Fruit fly (Drosophila melanogaster) whole organism, prepupa: ENCODE measurements around the gene snu.

ENCODE experiments used
- Blimp-1 ChIP-seq: fragments of 200-800 bp; sonication (Bioruptor generic); optimal IDR thresholded peaks from 3 replicates; lab custom pipeline; 2017; ENCODE audit warnings: missing biosample characterization, missing genetic modification characterization, mild to moderate bottlenecking, moderate library complexity, missing genetic modification reagents
- CG10631 ChIP-seq: fragments of 200-800 bp; sonication (Bioruptor generic); optimal IDR thresholded peaks from 2 replicates; lab custom pipeline; 2016; ENCODE audit warnings: missing biosample characterization, missing genetic modification characterization
- CG10669 ChIP-seq: fragments of 200-800 bp; sonication (Bioruptor generic); optimal IDR thresholded peaks from 3 replicates; lab custom pipeline; 2018; ENCODE audit warnings: missing biosample characterization, mild to moderate bottlenecking, missing genetic modification characterization, moderate library complexity
- CG11294 ChIP-seq: fragments of 200-800 bp; sonication (Bioruptor generic); IDR thresholded peaks from 2 replicates; pipeline ENCODE4 v1.3.6; 2022; ENCODE audit warnings: missing biosample characterization, missing genetic modification characterization
- CG11762 ChIP-seq: fragments of 200-800 bp; sonication (Bioruptor generic); optimal IDR thresholded peaks from 3 replicates; lab custom pipeline; 2016; ENCODE audit warnings: missing biosample characterization, missing genetic modification characterization; ENCODE audit not compliant: insufficient read depth
- CG11902 ChIP-seq: fragments of 200-800 bp; sonication (Bioruptor generic); optimal IDR thresholded peaks from 3 replicates; lab custom pipeline; 2016; ENCODE audit warnings: missing biosample characterization, missing genetic modification characterization
- CG15336 ChIP-seq: fragments of 200-800 bp; sonication (Bioruptor generic); IDR thresholded peaks from 2 replicates; pipeline ENCODE4 v1.3.6; 2022; ENCODE audit warnings: missing biosample characterization, missing genetic modification characterization
- CG1621 ChIP-seq: fragments of 200-800 bp; sonication (Bioruptor generic); optimal IDR thresholded peaks from 3 replicates; lab custom pipeline; 2018; ENCODE audit warnings: missing biosample characterization, mild to moderate bottlenecking, missing genetic modification characterization
- CG16779 ChIP-seq: fragments of 200-800 bp; sonication (Bioruptor generic); optimal IDR thresholded peaks from 3 replicates; lab custom pipeline; 2017; ENCODE audit warnings: missing biosample characterization, mild to moderate bottlenecking, missing genetic modification characterization
- CG3032 ChIP-seq: fragments of 200-800 bp; optimal IDR thresholded peaks from 2 replicates; lab custom pipeline; 2019; ENCODE audit warnings: missing biosample characterization, mild to moderate bottlenecking, missing genetic modification characterization, moderate library complexity
- CG31627 ChIP-seq: fragments of 200-800 bp; sonication (Bioruptor generic); optimal IDR thresholded peaks from 3 replicates; lab custom pipeline; 2016; ENCODE audit warnings: missing biosample characterization, missing genetic modification characterization
- CG32006 ChIP-seq: fragments of 200-800 bp; sonication (Bioruptor generic); optimal IDR thresholded peaks from 3 replicates; lab custom pipeline; 2017; ENCODE audit warnings: missing biosample characterization, mild to moderate bottlenecking, missing genetic modification characterization
- CG34406 ChIP-seq: fragments of 200-800 bp; sonication (Bioruptor generic); optimal IDR thresholded peaks from 3 replicates; lab custom pipeline; 2016; ENCODE audit warnings: missing biosample characterization, missing genetic modification characterization
- CG3919 ChIP-seq: fragments of 200-800 bp; sonication (Bioruptor generic); optimal IDR thresholded peaks from 3 replicates; lab custom pipeline; 2016; ENCODE audit warnings: missing biosample characterization, missing genetic modification characterization
- CG6276 ChIP-seq: fragments of 200-800 bp; sonication (Bioruptor generic); optimal IDR thresholded peaks from 2 replicates; lab custom pipeline; 2017; ENCODE audit warnings: missing biosample characterization, mild to moderate bottlenecking, missing genetic modification characterization
- CG6792 ChIP-seq: fragments of 200-800 bp; sonication (Bioruptor generic); optimal IDR thresholded peaks from 3 replicates; lab custom pipeline; 2016; ENCODE audit warnings: missing biosample characterization, missing genetic modification characterization
- CG8119 ChIP-seq: fragments of 200-800 bp; sonication (Bioruptor generic); IDR thresholded peaks from 3 replicates; pipeline ENCODE4 v1.3.6; 2022; ENCODE audit warnings: missing biosample characterization, missing genetic modification characterization
- CG8632 ChIP-seq: fragments of 200-800 bp; sonication (Bioruptor generic); optimal IDR thresholded peaks from 3 replicates; lab custom pipeline; 2016; ENCODE audit warnings: missing biosample characterization, missing genetic modification characterization
- CG9139 ChIP-seq: fragments of 200-800 bp; sonication (Bioruptor generic); optimal IDR thresholded peaks from 3 replicates; lab custom pipeline; 2017; ENCODE audit warnings: missing biosample characterization, mild to moderate bottlenecking, missing genetic modification characterization
- Eip75B ChIP-seq: fragments of 200-800 bp; sonication (Bioruptor generic); optimal IDR thresholded peaks from 3 replicates; lab custom pipeline; 2016; ENCODE audit warnings: missing biosample characterization, missing genetic modification characterization
- Eip78C ChIP-seq: fragments of 200-800 bp; sonication (Bioruptor generic); peaks from one replicate; lab custom pipeline; 2016; ENCODE audit warnings: missing biosample characterization, missing genetic modification characterization
- Eip93F ChIP-seq: fragments of 200-800 bp; sonication (Bioruptor generic); optimal IDR thresholded peaks from 2 replicates; lab custom pipeline; 2016; ENCODE audit warnings: missing biosample characterization, mild to moderate bottlenecking, missing genetic modification characterization
- Ets21C ChIP-seq: fragments of 200-800 bp; sonication (Bioruptor generic); optimal IDR thresholded peaks from 3 replicates; lab custom pipeline; 2016; ENCODE audit warnings: missing biosample characterization, missing genetic modification characterization
- Ets96B ChIP-seq: fragments of 200-800 bp; optimal IDR thresholded peaks from 2 replicates; lab custom pipeline; 2019; ENCODE audit warnings: missing biosample characterization, mild to moderate bottlenecking, missing genetic modification characterization, moderate library complexity
- Hr38 ChIP-seq: sonication (Bioruptor generic); optimal IDR thresholded peaks from 2 replicates; lab custom pipeline; 2016; ENCODE audit warnings: missing biosample characterization, missing genetic modification characterization
- Hr39 ChIP-seq: fragments of 200-800 bp; sonication (Bioruptor generic); optimal IDR thresholded peaks from 2 replicates; lab custom pipeline; 2016; ENCODE audit warnings: missing biosample characterization, missing genetic modification characterization
- Hr4 ChIP-seq: fragments of 200-800 bp; sonication (Bioruptor generic); optimal IDR thresholded peaks from 3 replicates; lab custom pipeline; 2016; ENCODE audit warnings: missing biosample characterization, missing genetic modification characterization
- Lpt ChIP-seq: fragments of 200-800 bp; sonication (Bioruptor generic); optimal IDR thresholded peaks from 3 replicates; lab custom pipeline; 2016; ENCODE audit warnings: missing biosample characterization, missing genetic modification characterization
- OdsH ChIP-seq: fragments of 200-800 bp; sonication (Bioruptor generic); optimal IDR thresholded peaks from 3 replicates; lab custom pipeline; 2016; ENCODE audit warnings: missing biosample characterization, missing genetic modification characterization
- Smox ChIP-seq: fragments of 200-800 bp; sonication (Bioruptor generic); optimal IDR thresholded peaks from 3 replicates; lab custom pipeline; 2016; ENCODE audit warnings: missing biosample characterization, missing genetic modification characterization
- Sox102F ChIP-seq: fragments of 200-800 bp; sonication (Bioruptor generic); optimal IDR thresholded peaks from 2 replicates; lab custom pipeline; 2016; ENCODE audit warnings: missing biosample characterization, mild to moderate bottlenecking, missing genetic modification characterization
- Sox14 ChIP-seq: fragments of 200-800 bp; sonication (Bioruptor generic); optimal IDR thresholded peaks from 3 replicates; lab custom pipeline; 2016; ENCODE audit warnings: missing biosample characterization, missing genetic modification characterization
- Sox15 ChIP-seq: fragments of 200-800 bp; sonication (Bioruptor generic); optimal IDR thresholded peaks from 3 replicates; lab custom pipeline; 2016; ENCODE audit warnings: missing biosample characterization, missing genetic modification characterization
- achi ChIP-seq: fragments of 200-800 bp; sonication (Bioruptor generic); optimal IDR thresholded peaks from 3 replicates; lab custom pipeline; 2016; ENCODE audit warnings: missing biosample characterization, missing genetic modification characterization
- acj6 ChIP-seq: fragments of 200-800 bp; sonication (Bioruptor generic); optimal IDR thresholded peaks from 3 replicates; lab custom pipeline; 2016; ENCODE audit warnings: missing biosample characterization, missing genetic modification characterization
- cyc ChIP-seq: fragments of 200-800 bp; sonication (Bioruptor generic); optimal IDR thresholded peaks from 3 replicates; lab custom pipeline; 2016; ENCODE audit warnings: missing biosample characterization, missing genetic modification characterization
- dsx ChIP-seq: fragments of 200-800 bp; optimal IDR thresholded peaks from 3 replicates; lab custom pipeline; 2019; ENCODE audit warnings: missing biosample characterization, mild to moderate bottlenecking, missing genetic modification characterization, moderate library complexity; ENCODE audit not compliant: poor library complexity, severe bottlenecking
- eg ChIP-seq: fragments of 200-800 bp; sonication (Bioruptor generic); IDR thresholded peaks from 3 replicates; pipeline ENCODE4 v1.3.6; 2022; ENCODE audit warnings: missing biosample characterization, missing genetic modification characterization
- esn ChIP-seq: fragments of 200-800 bp; sonication (Bioruptor generic); optimal IDR thresholded peaks from 2 replicates; lab custom pipeline; 2016; ENCODE audit warnings: missing biosample characterization, mild to moderate bottlenecking, missing genetic modification characterization, moderate library complexity
- fd59A ChIP-seq: fragments of 200-800 bp; sonication (Bioruptor generic); optimal IDR thresholded peaks from 2 replicates; lab custom pipeline; 2017; ENCODE audit warnings: missing biosample characterization, mild to moderate bottlenecking, missing genetic modification characterization, missing genetic modification reagents
- fd85E ChIP-seq: fragments of 200-800 bp; sonication (Bioruptor generic); optimal IDR thresholded peaks from 3 replicates; lab custom pipeline; 2016; ENCODE audit warnings: missing biosample characterization, missing genetic modification characterization
- net ChIP-seq: fragments of 200-800 bp; sonication (Bioruptor generic); optimal IDR thresholded peaks from 3 replicates; lab custom pipeline; 2016; ENCODE audit warnings: missing biosample characterization, missing genetic modification characterization
- salr ChIP-seq, 2 experiments: fragments of 200-800 bp; sonication (Bioruptor generic); optimal IDR thresholded peaks; 3 replicates each; lab custom pipeline; 2016 to 2018; ENCODE audit warnings: missing biosample characterization in 2 of 2, missing genetic modification characterization in 2 of 2, mild to moderate bottlenecking in 1 of 2
- spab ChIP-seq: fragments of 200-800 bp; sonication (Bioruptor generic); optimal IDR thresholded peaks from 2 replicates; lab custom pipeline; 2017; ENCODE audit warnings: missing biosample characterization, mild to moderate bottlenecking, missing genetic modification characterization, missing genetic modification reagents
- topi ChIP-seq: fragments of 200-800 bp; sonication (Bioruptor generic); optimal IDR thresholded peaks from 3 replicates; lab custom pipeline; 2016; ENCODE audit warnings: missing biosample characterization, missing genetic modification characterization

Gene snu

DNA sequence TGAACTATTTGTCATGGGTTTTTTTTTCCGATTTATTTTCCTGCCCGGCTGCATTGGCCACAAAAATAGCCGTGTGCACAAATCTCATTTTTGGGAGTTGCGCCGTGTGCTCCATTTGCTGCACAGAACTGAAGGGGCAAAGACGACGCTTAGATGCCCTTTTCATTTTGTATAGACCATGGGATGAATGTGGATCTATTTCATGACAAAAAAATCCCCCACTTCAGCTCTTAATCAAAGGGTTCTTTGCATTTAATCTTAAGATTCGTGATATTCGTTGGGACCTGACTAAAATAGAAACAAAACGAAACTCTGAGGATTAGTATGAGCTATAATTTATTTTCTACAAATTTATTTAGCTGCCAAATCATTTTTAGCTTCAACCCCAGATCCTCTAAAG lies 44.7 kb upstream of the snu start:
- TF ChIP-seq Eip93F (no peak), CG11762 (GFP tag; lab: Kevin White, UChicago) (no peak), CG16779 (tag; lab: Kevin White, UChicago) (no peak), Sox102F (GFP tag; lab: Kevin White, UChicago) (no peak), esn (GFP tag; lab: Kevin White, UChicago) (no peak), Eip78C (GFP tag; lab: Kevin White, UChicago) (peak; percentile 46), cyc (GFP tag; lab: Kevin White, UChicago) (peak; percentile 5), topi (no peak), Hr4 (GFP tag; lab: Kevin White, UChicago) (peak; percentile 13), CG32006 (peak; percentile 30), CG11902 (GFP tag; lab: Kevin White, UChicago) (no peak), fd59A (GFP tag; lab: Kevin White, UChicago) (no peak), CG8119 (GFP tag; lab: Robert Waterston, UW) (0 out of 3 replicates have a peak, but pooled peaks have one; percentile 13)
- TF ChIP-seq, all 60 proteins: peak for 5

DNA sequence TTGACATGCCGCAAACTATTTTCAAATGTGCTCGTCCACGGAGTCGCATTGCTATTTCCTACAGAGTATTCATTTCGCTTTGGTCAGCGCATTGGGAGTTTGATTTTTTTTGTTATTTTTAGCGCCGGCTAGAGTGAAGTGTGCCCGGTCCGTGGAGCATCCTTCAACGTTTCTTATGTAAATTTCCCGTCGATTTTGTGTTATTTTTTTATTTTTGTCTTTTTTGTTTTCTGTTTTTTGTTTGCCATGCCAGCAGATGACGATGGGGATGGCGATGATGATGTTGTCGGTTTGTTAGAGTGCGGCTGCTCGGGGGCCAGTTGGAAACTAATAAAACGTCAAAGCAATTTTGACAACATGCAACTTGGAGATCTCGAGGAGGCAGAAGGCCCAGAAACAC lies 44.0 kb upstream of the snu start:
- TF ChIP-seq eg, result peak; percentile 55; the same call in 1 of the 3 replicates
- TF ChIP-seq CG8119 (GFP tag; lab: Robert Waterston, UW), result peak; percentile 68; the same call in 2 of the 3 replicates
- no peak for TF ChIP-seq acj6 (GFP tag; lab: Kevin White, UChicago)
- TF ChIP-seq CG15336 (GFP tag; lab: Robert Waterston, UW), result peak; percentile 56
- no peak for TF ChIP-seq fd59A (GFP tag; lab: Kevin White, UChicago)
- no peak for TF ChIP-seq Hr38 (GFP tag; lab: Kevin White, UChicago)
- TF ChIP-seq CG6276 (GFP tag; lab: Kevin White, UChicago), result peak; percentile 48

DNA sequence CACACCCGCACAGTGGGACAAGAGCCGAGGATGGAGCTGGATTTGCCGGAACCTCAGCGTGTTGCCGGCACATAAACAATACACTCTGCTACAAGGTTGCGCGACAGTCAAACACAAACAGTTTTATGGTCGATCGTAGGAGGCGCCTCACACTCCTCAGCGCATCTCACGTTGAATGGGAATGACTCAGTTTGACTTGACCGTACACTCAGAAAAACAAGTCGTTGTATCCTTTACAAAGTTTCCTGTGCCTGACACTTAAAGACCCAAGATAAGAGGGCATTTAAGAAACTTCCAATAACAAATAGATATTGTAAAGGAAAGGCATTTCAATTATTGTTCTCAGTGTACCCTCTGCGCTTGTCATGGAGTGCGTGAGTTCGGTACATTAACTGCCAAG lies 43.1 kb upstream of the snu start:
- TF ChIP-seq Ets96B (tag; lab: Kevin White, UChicago), result peak; percentile 26
- no peak for TF ChIP-seq CG1621 (tag; lab: Kevin White, UChicago)
- peak; percentile 66 for TF ChIP-seq achi (GFP tag; lab: Kevin White, UChicago)
- peak; percentile 38 for TF ChIP-seq spab (GFP tag; lab: Kevin White, UChicago)
- TF ChIP-seq CG11762 (GFP tag; lab: Kevin White, UChicago), result peak; percentile 28
- TF ChIP-seq Hr38 (GFP tag; lab: Kevin White, UChicago), result no peak
- TF ChIP-seq Eip78C (GFP tag; lab: Kevin White, UChicago), result peak; percentile 77
- TF ChIP-seq CG8119 (GFP tag; lab: Robert Waterston, UW), result peak; percentile 50; the same call in 1 of the 3 replicates
- TF ChIP-seq fd85E (GFP tag; lab: Kevin White, UChicago), result no peak
- TF ChIP-seq Sox14 (GFP tag; lab: Kevin White, UChicago), result no peak
- peak; percentile 78 for TF ChIP-seq eg
- no peak for TF ChIP-seq CG34406 (GFP tag; lab: Kevin White, UChicago)
- TF ChIP-seq dsx, result peak; percentile 30
- TF ChIP-seq CG9139, result no peak
- TF ChIP-seq net (GFP tag; lab: Kevin White, UChicago), result no peak
- peak; percentile 61 for TF ChIP-seq CG32006
- TF ChIP-seq salr (GFP tag; optimal IDR thresholded peaks at IDR 0.05; lab: Kevin White, UChicago), result no peak
- TF ChIP-seq CG3032, result no peak
- peak; percentile 35 for TF ChIP-seq CG11902 (GFP tag; lab: Kevin White, UChicago)
- TF ChIP-seq Blimp-1, result no peak
- TF ChIP-seq CG10669, result peak; percentile 53
- TF ChIP-seq Hr39 (GFP tag; lab: Kevin White, UChicago), result peak; percentile 26
- TF ChIP-seq CG8632, result no peak
- TF ChIP-seq Eip75B (GFP tag; lab: Kevin White, UChicago), result peak; percentile 40
- peak; percentile 9 for TF ChIP-seq CG6276 (GFP tag; lab: Kevin White, UChicago)
- peak; percentile 32 for TF ChIP-seq CG6792 (GFP tag; lab: Kevin White, UChicago)
- TF ChIP-seq CG3919, result peak; percentile 62
- peak; percentile 75 for TF ChIP-seq cyc (GFP tag; lab: Kevin White, UChicago)
- peak; percentile 17 for TF ChIP-seq Ets21C (GFP tag; lab: Kevin White, UChicago)
- peak; percentile 46 for TF ChIP-seq Lpt (GFP tag; lab: Kevin White, UChicago)
- TF ChIP-seq topi, result peak; percentile 57
- peak; percentile 40; the same call in 1 of the 2 replicates for TF ChIP-seq CG11294 (GFP tag; lab: Robert Waterston, UW)
- peak; percentile 23 for TF ChIP-seq Smox (GFP tag; lab: Kevin White, UChicago)
- TF ChIP-seq Hr4 (GFP tag; lab: Kevin White, UChicago), result peak; percentile 57
- no peak for TF ChIP-seq CG31627 (GFP tag; lab: Kevin White, UChicago)
- peak; percentile 32 for TF ChIP-seq OdsH (GFP tag; lab: Kevin White, UChicago)
- no peak for TF ChIP-seq Sox15 (GFP tag; lab: Kevin White, UChicago)
- peak; percentile 51 for TF ChIP-seq CG10631 (GFP tag; lab: Kevin White, UChicago)
- TF ChIP-seq Eip93F, result no peak
- TF ChIP-seq Sox102F (GFP tag; lab: Kevin White, UChicago), result peak; percentile 5
